Fruit fly (Drosophila melanogaster) whole organism, prepupa: ENCODE results near the gene CG32110.

Experiments
- Blimp-1 ChIP-seq: fragments of 200-800 bp; sonication (Bioruptor generic); optimal IDR thresholded peaks from 3 replicates; lab custom pipeline; 2017; ENCODE audit warnings: missing biosample characterization, missing genetic modification characterization, mild to moderate bottlenecking, moderate library complexity, missing genetic modification reagents
- CG10669 ChIP-seq: fragments of 200-800 bp; sonication (Bioruptor generic); optimal IDR thresholded peaks from 3 replicates; lab custom pipeline; 2018; ENCODE audit warnings: missing biosample characterization, mild to moderate bottlenecking, missing genetic modification characterization, moderate library complexity
- CG11294 ChIP-seq: fragments of 200-800 bp; sonication (Bioruptor generic); IDR thresholded peaks from 2 replicates; pipeline ENCODE4 v1.3.6; 2022; ENCODE audit warnings: missing biosample characterization, missing genetic modification characterization
- CG11762 ChIP-seq: fragments of 200-800 bp; sonication (Bioruptor generic); optimal IDR thresholded peaks from 3 replicates; lab custom pipeline; 2016; ENCODE audit warnings: missing biosample characterization, missing genetic modification characterization; ENCODE audit not compliant: insufficient read depth
- CG11902 ChIP-seq: fragments of 200-800 bp; sonication (Bioruptor generic); optimal IDR thresholded peaks from 3 replicates; lab custom pipeline; 2016; ENCODE audit warnings: missing biosample characterization, missing genetic modification characterization
- CG15336 ChIP-seq: fragments of 200-800 bp; sonication (Bioruptor generic); IDR thresholded peaks from 2 replicates; pipeline ENCODE4 v1.3.6; 2022; ENCODE audit warnings: missing biosample characterization, missing genetic modification characterization
- CG1621 ChIP-seq: fragments of 200-800 bp; sonication (Bioruptor generic); optimal IDR thresholded peaks from 3 replicates; lab custom pipeline; 2018; ENCODE audit warnings: missing biosample characterization, mild to moderate bottlenecking, missing genetic modification characterization
- CG16779 ChIP-seq: fragments of 200-800 bp; sonication (Bioruptor generic); optimal IDR thresholded peaks from 3 replicates; lab custom pipeline; 2017; ENCODE audit warnings: missing biosample characterization, mild to moderate bottlenecking, missing genetic modification characterization
- CG3919 ChIP-seq: fragments of 200-800 bp; sonication (Bioruptor generic); optimal IDR thresholded peaks from 3 replicates; lab custom pipeline; 2016; ENCODE audit warnings: missing biosample characterization, missing genetic modification characterization
- CG4318 ChIP-seq: fragments of 200-800 bp; sonication (Bioruptor generic); optimal IDR thresholded peaks from 3 replicates; lab custom pipeline; 2017; ENCODE audit warnings: missing biosample characterization, mild to moderate bottlenecking, missing genetic modification characterization
- CG6276 ChIP-seq: fragments of 200-800 bp; sonication (Bioruptor generic); optimal IDR thresholded peaks from 2 replicates; lab custom pipeline; 2017; ENCODE audit warnings: missing biosample characterization, mild to moderate bottlenecking, missing genetic modification characterization
- CG6792 ChIP-seq: fragments of 200-800 bp; sonication (Bioruptor generic); optimal IDR thresholded peaks from 3 replicates; lab custom pipeline; 2016; ENCODE audit warnings: missing biosample characterization, missing genetic modification characterization
- CG6854 ChIP-seq: fragments of 200-800 bp; sonication (Bioruptor generic); optimal IDR thresholded peaks from 2 replicates; lab custom pipeline; 2017; ENCODE audit warnings: missing biosample characterization, mild to moderate bottlenecking, missing genetic modification characterization
- CG7368 ChIP-seq: fragments of 200-800 bp; sonication (Bioruptor generic); optimal IDR thresholded peaks from 3 replicates; lab custom pipeline; 2016; ENCODE audit warnings: missing biosample characterization, missing genetic modification characterization
- CG8119 ChIP-seq: fragments of 200-800 bp; sonication (Bioruptor generic); IDR thresholded peaks from 3 replicates; pipeline ENCODE4 v1.3.6; 2022; ENCODE audit warnings: missing biosample characterization, missing genetic modification characterization
- CG9139 ChIP-seq: fragments of 200-800 bp; sonication (Bioruptor generic); optimal IDR thresholded peaks from 3 replicates; lab custom pipeline; 2017; ENCODE audit warnings: missing biosample characterization, mild to moderate bottlenecking, missing genetic modification characterization
- Eip78C ChIP-seq: fragments of 200-800 bp; sonication (Bioruptor generic); peaks from one replicate; lab custom pipeline; 2016; ENCODE audit warnings: missing biosample characterization, missing genetic modification characterization
- Eip93F ChIP-seq: fragments of 200-800 bp; sonication (Bioruptor generic); optimal IDR thresholded peaks from 2 replicates; lab custom pipeline; 2016; ENCODE audit warnings: missing biosample characterization, mild to moderate bottlenecking, missing genetic modification characterization
- Ets21C ChIP-seq: fragments of 200-800 bp; sonication (Bioruptor generic); optimal IDR thresholded peaks from 3 replicates; lab custom pipeline; 2016; ENCODE audit warnings: missing biosample characterization, missing genetic modification characterization
- Ets96B ChIP-seq: fragments of 200-800 bp; optimal IDR thresholded peaks from 2 replicates; lab custom pipeline; 2019; ENCODE audit warnings: missing biosample characterization, mild to moderate bottlenecking, missing genetic modification characterization, moderate library complexity
- Hr38 ChIP-seq: sonication (Bioruptor generic); optimal IDR thresholded peaks from 2 replicates; lab custom pipeline; 2016; ENCODE audit warnings: missing biosample characterization, missing genetic modification characterization
- Hr39 ChIP-seq: fragments of 200-800 bp; sonication (Bioruptor generic); optimal IDR thresholded peaks from 2 replicates; lab custom pipeline; 2016; ENCODE audit warnings: missing biosample characterization, missing genetic modification characterization
- Met ChIP-seq: fragments of 200-800 bp; sonication (Bioruptor generic); optimal IDR thresholded peaks from 3 replicates; lab custom pipeline; 2016; ENCODE audit warnings: missing biosample characterization, missing genetic modification characterization
- Sox102F ChIP-seq: fragments of 200-800 bp; sonication (Bioruptor generic); optimal IDR thresholded peaks from 2 replicates; lab custom pipeline; 2016; ENCODE audit warnings: missing biosample characterization, mild to moderate bottlenecking, missing genetic modification characterization
- Sox14 ChIP-seq: fragments of 200-800 bp; sonication (Bioruptor generic); optimal IDR thresholded peaks from 3 replicates; lab custom pipeline; 2016; ENCODE audit warnings: missing biosample characterization, missing genetic modification characterization
- Sox15 ChIP-seq: fragments of 200-800 bp; sonication (Bioruptor generic); optimal IDR thresholded peaks from 3 replicates; lab custom pipeline; 2016; ENCODE audit warnings: missing biosample characterization, missing genetic modification characterization
- achi ChIP-seq: fragments of 200-800 bp; sonication (Bioruptor generic); optimal IDR thresholded peaks from 3 replicates; lab custom pipeline; 2016; ENCODE audit warnings: missing biosample characterization, missing genetic modification characterization
- acj6 ChIP-seq: fragments of 200-800 bp; sonication (Bioruptor generic); optimal IDR thresholded peaks from 3 replicates; lab custom pipeline; 2016; ENCODE audit warnings: missing biosample characterization, missing genetic modification characterization
- cyc ChIP-seq: fragments of 200-800 bp; sonication (Bioruptor generic); optimal IDR thresholded peaks from 3 replicates; lab custom pipeline; 2016; ENCODE audit warnings: missing biosample characterization, missing genetic modification characterization
- eg ChIP-seq: fragments of 200-800 bp; sonication (Bioruptor generic); IDR thresholded peaks from 3 replicates; pipeline ENCODE4 v1.3.6; 2022; ENCODE audit warnings: missing biosample characterization, missing genetic modification characterization
- esn ChIP-seq: fragments of 200-800 bp; sonication (Bioruptor generic); optimal IDR thresholded peaks from 2 replicates; lab custom pipeline; 2016; ENCODE audit warnings: missing biosample characterization, mild to moderate bottlenecking, missing genetic modification characterization, moderate library complexity
- fd85E ChIP-seq: fragments of 200-800 bp; sonication (Bioruptor generic); optimal IDR thresholded peaks from 3 replicates; lab custom pipeline; 2016; ENCODE audit warnings: missing biosample characterization, missing genetic modification characterization
- net ChIP-seq: fragments of 200-800 bp; sonication (Bioruptor generic); optimal IDR thresholded peaks from 3 replicates; lab custom pipeline; 2016; ENCODE audit warnings: missing biosample characterization, missing genetic modification characterization
- svp ChIP-seq: fragments of 200-800 bp; sonication (Bioruptor generic); peaks from one replicate; lab custom pipeline; 2016; ENCODE audit warnings: missing biosample characterization, missing genetic modification characterization
- topi ChIP-seq: fragments of 200-800 bp; sonication (Bioruptor generic); optimal IDR thresholded peaks from 3 replicates; lab custom pipeline; 2016; ENCODE audit warnings: missing biosample characterization, missing genetic modification characterization
- vri ChIP-seq: fragments of 200-800 bp; sonication (Bioruptor generic); optimal IDR thresholded peaks from 3 replicates; lab custom pipeline; 2016; ENCODE audit warnings: missing biosample characterization, mild to moderate bottlenecking, missing genetic modification characterization

Gene CG32110

DNA sequence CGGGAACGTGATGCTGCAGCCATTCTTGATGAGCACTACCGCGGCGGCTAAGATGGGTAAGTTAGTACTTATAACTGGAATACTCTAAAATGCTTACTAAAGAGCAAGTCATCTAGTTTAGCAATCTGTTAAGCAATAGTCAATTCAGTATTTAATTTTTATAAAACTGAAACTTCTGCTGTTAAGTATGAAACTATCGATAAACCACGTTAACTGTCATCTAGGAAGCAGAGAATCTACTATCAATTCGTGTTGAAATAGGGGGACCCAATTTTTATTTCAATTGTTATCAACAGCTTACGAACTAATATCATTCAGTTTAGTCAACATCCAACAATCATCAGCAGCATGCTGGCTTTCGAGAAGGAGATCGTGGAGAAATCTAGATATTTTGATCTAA lies at the start of gene CG32110:
TSS of gene CG32110 (plus strand) at position 301 of the 400 bp plus-strand sequence.
- TF ChIP-seq net (GFP tag; lab: Kevin White, UChicago) = no peak
- no peak for TF ChIP-seq CG1621 (tag; lab: Kevin White, UChicago)
- TF ChIP-seq CG7368 = no peak

DNA sequence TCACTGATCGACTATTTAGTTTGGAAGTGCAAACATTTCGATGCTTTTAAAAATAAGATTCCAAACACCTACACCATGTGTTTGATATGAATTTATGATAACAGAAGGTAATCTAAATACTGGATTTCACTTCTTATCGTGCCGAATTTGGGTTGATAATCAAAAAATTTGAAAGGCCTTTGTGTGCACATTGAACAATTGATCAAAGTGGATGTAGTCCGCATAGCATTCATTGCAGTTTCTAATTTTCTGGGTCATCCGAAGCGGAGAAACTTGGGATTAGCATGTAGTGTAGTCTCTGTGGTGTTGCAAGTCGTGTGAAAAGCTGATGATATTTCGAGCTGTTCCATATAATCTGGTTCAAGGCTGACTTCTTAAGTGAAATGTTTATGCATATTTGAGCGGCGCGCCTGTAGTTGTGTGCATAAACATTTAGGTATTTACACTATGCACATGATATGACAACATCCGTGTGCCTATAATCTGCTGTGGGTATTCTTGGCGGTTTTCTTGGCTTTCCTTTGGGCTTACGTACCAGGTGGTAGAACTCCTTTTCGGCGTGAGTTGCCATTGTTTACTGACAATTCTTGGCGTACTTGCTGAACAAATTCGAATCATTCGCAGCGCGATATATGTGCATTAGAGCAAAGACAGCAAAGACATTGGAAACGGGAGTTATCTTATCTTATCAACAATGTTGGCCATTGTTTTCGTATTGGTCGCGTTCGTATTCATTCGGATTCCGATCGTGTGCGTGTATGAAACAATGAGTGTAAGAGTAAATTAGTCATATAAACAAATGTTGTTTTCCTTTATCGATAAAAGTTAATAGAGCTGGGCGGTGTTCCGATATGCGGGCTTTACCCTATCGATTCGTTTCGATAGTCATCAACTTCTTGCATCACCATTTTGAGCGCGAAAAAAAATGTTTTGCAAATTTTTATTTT lies 35.5 kb upstream of the CG32110 start, which contains the start of gene Hip1:
TSS of gene Hip1 (minus strand) at position 834 of the 947 bp plus-strand sequence.
- TF ChIP-seq Ets21C (GFP tag; lab: Kevin White, UChicago) (no peak), CG16779 (tag; lab: Kevin White, UChicago) (no peak), net (GFP tag; lab: Kevin White, UChicago) (no peak), CG9139 (GFP tag; lab: Kevin White, UChicago) (no peak), fd85E (no peak), eg (GFP tag; lab: Robert Waterston, UW) (no peak), esn (GFP tag; lab: Kevin White, UChicago) (no peak), CG6792 (GFP tag; lab: Kevin White, UChicago) (no peak), Hr38 (no peak), Ets96B (tag; lab: Kevin White, UChicago) (no peak), CG3919 (GFP tag; lab: Kevin White, UChicago) (no peak), Eip78C (GFP tag; lab: Kevin White, UChicago) (no peak), CG11762 (no peak), CG11902 (GFP tag; lab: Kevin White, UChicago) (no peak), CG6276 (GFP tag; lab: Kevin White, UChicago) (no peak), cyc (GFP tag; lab: Kevin White, UChicago) (no peak), acj6 (GFP tag; lab: Kevin White, UChicago) (no peak), Sox15 (GFP tag; lab: Kevin White, UChicago) (no peak), CG4318 (GFP tag; lab: Kevin White, UChicago) (no peak)

DNA sequence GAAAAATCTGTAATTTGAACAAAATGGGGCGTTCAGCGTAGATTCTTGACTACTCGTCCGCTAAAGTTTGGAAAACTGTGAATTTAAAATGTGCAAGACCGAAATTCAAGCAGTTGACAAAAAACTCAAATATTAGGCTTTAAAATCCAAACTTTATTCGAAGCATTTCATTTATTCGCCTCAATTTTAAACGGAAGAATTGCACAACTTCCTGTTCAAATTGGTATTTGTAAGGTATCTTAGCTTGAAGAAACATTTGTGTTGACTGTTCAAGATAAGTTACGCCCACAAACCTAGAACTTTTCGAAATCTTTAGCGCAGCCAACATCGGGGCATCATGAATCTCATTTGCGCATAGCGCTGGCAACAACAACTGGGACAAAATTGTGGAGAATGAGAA lies 29.9 kb upstream of the CG32110 start, which contains the start of gene CG32106:
TSS of gene CG32106 (minus strand) at position 101 of the 400 bp plus-strand sequence.
- no peak for TF ChIP-seq topi

DNA sequence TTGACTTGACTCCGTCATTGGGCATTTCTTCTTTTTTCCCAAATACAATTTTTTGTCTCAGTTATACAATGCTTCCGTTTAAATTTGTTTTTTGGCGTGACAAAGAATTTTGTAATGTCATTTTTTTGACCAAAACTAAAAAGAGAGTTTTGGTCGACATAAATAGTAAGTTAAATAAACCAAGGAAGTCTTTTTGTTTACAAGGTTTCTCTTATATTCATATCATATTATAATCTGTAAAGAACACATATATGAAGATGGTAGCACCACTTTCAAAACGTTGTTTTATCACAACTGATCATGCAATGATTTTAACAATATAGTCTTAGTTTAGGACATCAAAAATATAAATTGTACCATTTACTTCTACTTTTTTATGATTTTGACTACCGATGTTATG lies 27.5 kb upstream of the CG32110 start, which contains the start of the genes CG10969 and CG17666:
TSS of gene CG10969 (minus strand) at position 101 of the 400 bp plus-strand sequence.
TSS of gene CG17666 (plus strand) at position 329 of the 400 bp plus-strand sequence.
- no peak for TF ChIP-seq CG10669 (GFP tag; lab: Kevin White, UChicago)
- TF ChIP-seq cyc (GFP tag; lab: Kevin White, UChicago) = no peak
- TF ChIP-seq achi (GFP tag; lab: Kevin White, UChicago) = no peak
- no peak for TF ChIP-seq Hr39 (GFP tag; lab: Kevin White, UChicago)

DNA sequence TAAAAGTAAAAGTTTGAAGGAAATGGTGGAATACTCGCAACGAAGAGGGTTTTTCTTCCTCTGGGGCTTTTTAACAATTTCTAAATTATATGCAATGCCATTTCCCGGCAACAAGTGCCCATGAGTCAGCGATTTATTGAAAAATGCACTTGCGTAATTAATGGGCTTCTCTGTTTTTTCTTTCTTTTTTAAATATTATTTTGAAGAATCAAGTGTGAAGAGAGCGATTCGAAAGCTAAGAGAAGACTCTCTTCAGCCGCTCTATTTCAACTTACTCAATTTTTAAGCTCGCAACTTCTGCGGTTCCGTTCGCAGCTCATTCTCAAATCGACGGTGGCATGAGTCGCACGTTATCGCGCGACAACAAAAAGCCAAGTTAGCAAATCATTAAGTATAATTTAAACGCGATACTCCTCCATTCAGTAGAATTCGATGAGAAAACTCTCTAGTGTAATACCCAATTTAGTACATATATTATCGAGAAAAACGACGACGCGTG lies 18.6 kb upstream of the CG32110 start, which contains the start of gene CG42709:
TSS of gene CG42709 (plus strand) at position 318 of the 499 bp plus-strand sequence.
- TF ChIP-seq CG6854 (peak; percentile 57), CG6792 (GFP tag; lab: Kevin White, UChicago) (no peak), Ets21C (GFP tag; lab: Kevin White, UChicago) (no peak), CG11294 (GFP tag; lab: Robert Waterston, UW) (no peak), Eip78C (GFP tag; lab: Kevin White, UChicago) (peak; percentile 76), Eip93F (GFP tag; lab: Kevin White, UChicago) (no peak), Blimp-1 (peak; percentile 45), CG1621 (tag; lab: Kevin White, UChicago) (no peak), CG8119 (GFP tag; lab: Robert Waterston, UW) (no peak), cyc (GFP tag; lab: Kevin White, UChicago) (no peak), Hr39 (GFP tag; lab: Kevin White, UChicago) (no peak), Sox102F (GFP tag; lab: Kevin White, UChicago) (peak; percentile 20), CG6276 (GFP tag; lab: Kevin White, UChicago) (no peak), svp (GFP tag; lab: Kevin White, UChicago) (peak; percentile 92), vri (peak; percentile 79), Hr38 (no peak), Sox14 (GFP tag; lab: Kevin White, UChicago) (peak; percentile 15), Met (peak; percentile 15), CG10669 (GFP tag; lab: Kevin White, UChicago) (no peak), CG15336 (GFP tag; lab: Robert Waterston, UW) (peak; percentile 37; the same call in 1 of the 2 replicates)
- TF ChIP-seq, all 60 proteins: peak for 9
